Worm (Caenorhabditis elegans) whole organism, L3 larva: ENCODE results near the gene C52D10.3.

Source experiments
- R02D3.7 ChIP-seq: fragments of 150-350 bp; optimal IDR thresholded peaks from 2 replicates; lab custom pipeline; 2014; ENCODE audit warnings: missing biosample characterization, missing genetic modification characterization
- ZK546.5 ChIP-seq: sonication (generic microtip); optimal IDR thresholded peaks from 2 replicates; lab custom pipeline; 2017; ENCODE audit warnings: missing biosample characterization, missing genetic modification characterization
- aly-2 ChIP-seq: fragments of 150-350 bp; optimal IDR thresholded peaks from 2 replicates; lab custom pipeline; 2014; ENCODE audit warnings: missing biosample characterization, missing genetic modification characterization
- ama-1 ChIP-seq: fragments of 150-350 bp; optimal IDR thresholded peaks from 2 replicates; lab custom pipeline; 2018
- ceh-28 ChIP-seq: fragments of 150-350 bp; optimal IDR thresholded peaks from 2 replicates; lab custom pipeline; 2014; ENCODE audit warnings: missing biosample characterization, missing genetic modification reagents, missing genetic modification characterization
- ceh-82 ChIP-seq: fragments of 150-350 bp; optimal IDR thresholded peaks from 2 replicates; lab custom pipeline; 2014; ENCODE audit warnings: missing biosample characterization, missing genetic modification characterization
- ceh-9 ChIP-seq: sonication (generic microtip); optimal IDR thresholded peaks from 2 replicates; lab custom pipeline; 2018; ENCODE audit warnings: missing biosample characterization, missing genetic modification characterization
- daf-12 ChIP-seq: fragments of 150-350 bp; optimal IDR thresholded peaks from 2 replicates; lab custom pipeline; 2014; ENCODE audit warnings: missing biosample characterization, missing genetic modification reagents, missing genetic modification characterization
- egl-27 ChIP-seq: sonication (generic microtip); optimal IDR thresholded peaks from 4 replicates; lab custom pipeline; 2017; ENCODE audit warnings: missing biosample characterization, missing genetic modification reagents, missing genetic modification characterization
- egl-5 ChIP-seq: fragments of 150-350 bp; optimal IDR thresholded peaks from 2 replicates; lab custom pipeline; 2017; ENCODE audit warnings: missing biosample characterization, missing genetic modification reagents, missing genetic modification characterization, inconsistent platforms
- elt-2 ChIP-seq: sonication (generic microtip); optimal IDR thresholded peaks from 2 replicates; lab custom pipeline; 2016; ENCODE audit warnings: missing genetic modification reagents, mild to moderate bottlenecking, missing genetic modification characterization, missing compliant biosample characterization
- elt-3 ChIP-seq, 3 experiments: fragments of 150-350 bp in 1 of 3; sonication (generic microtip) in 2 of 3; optimal IDR thresholded peaks; 2 replicates in 2 of 3; 4 replicates in 1 of 3; lab custom pipeline; 2014 to 2017; ENCODE audit warnings: missing biosample characterization in 3 of 3, missing genetic modification characterization in 3 of 3
- eor-1 ChIP-seq, 2 experiments: fragments of 150-350 bp; optimal IDR thresholded peaks; 2 replicates each; lab custom pipeline; 2014 to 2018; ENCODE audit warnings: missing biosample characterization in 2 of 2, missing genetic modification characterization in 2 of 2
- fkh-10 ChIP-seq: sonication (generic microtip); optimal IDR thresholded peaks from 2 replicates; lab custom pipeline; 2017; ENCODE audit warnings: missing biosample characterization, missing genetic modification reagents, missing genetic modification characterization
- fkh-2 ChIP-seq: fragments of 150-350 bp; optimal IDR thresholded peaks from 2 replicates; lab custom pipeline; 2014; ENCODE audit warnings: missing biosample characterization, missing genetic modification reagents, missing genetic modification characterization
- fos-1 ChIP-seq: fragments of 150-350 bp; optimal IDR thresholded peaks from 2 replicates; lab custom pipeline; 2014; ENCODE audit warnings: missing biosample characterization, missing genetic modification characterization
- hmg-11 ChIP-seq: sonication (generic microtip); optimal IDR thresholded peaks from 2 replicates; lab custom pipeline; 2016; ENCODE audit warnings: missing genetic modification characterization, missing compliant biosample characterization
- jun-1 ChIP-seq: fragments of 150-350 bp; optimal IDR thresholded peaks from 2 replicates; lab custom pipeline; 2014; ENCODE audit warnings: missing biosample characterization, missing genetic modification reagents, missing genetic modification characterization
- lin-15B ChIP-seq: fragments of 150-350 bp; optimal IDR thresholded peaks from 2 replicates; lab custom pipeline; 2014; ENCODE audit warnings: missing biosample characterization, missing genetic modification characterization
- lin-39 ChIP-seq: fragments of 150-350 bp; optimal IDR thresholded peaks from 2 replicates; lab custom pipeline; 2018; ENCODE audit warnings: missing biosample characterization, missing genetic modification reagents, missing genetic modification characterization
- lsy-12 ChIP-seq: sonication (generic microtip); optimal IDR thresholded peaks from 2 replicates; lab custom pipeline; 2016; ENCODE audit warnings: mild to moderate bottlenecking, missing genetic modification characterization, missing compliant biosample characterization
- mml-1 ChIP-seq: fragments of 150-350 bp; sonication (generic microtip); optimal IDR thresholded peaks from 3 replicates; lab custom pipeline; 2014; ENCODE audit warnings: missing biosample characterization, missing genetic modification characterization
- nhr-11 ChIP-seq: fragments of 150-350 bp; optimal IDR thresholded peaks from 2 replicates; lab custom pipeline; 2014; ENCODE audit warnings: missing biosample characterization, missing genetic modification characterization
- nhr-12 ChIP-seq: fragments of 150-350 bp; optimal IDR thresholded peaks from 2 replicates; lab custom pipeline; 2014; ENCODE audit warnings: missing biosample characterization, missing genetic modification characterization
- nhr-237 ChIP-seq: fragments of 150-350 bp; optimal IDR thresholded peaks from 2 replicates; lab custom pipeline; 2014; ENCODE audit warnings: missing biosample characterization, missing genetic modification characterization
- nhr-25 ChIP-seq: sonication (generic microtip); optimal IDR thresholded peaks from 2 replicates; lab custom pipeline; 2017; ENCODE audit warnings: missing biosample characterization, missing genetic modification characterization
- nhr-28 ChIP-seq: fragments of 150-350 bp; optimal IDR thresholded peaks from 2 replicates; lab custom pipeline; 2014; ENCODE audit warnings: missing biosample characterization, missing genetic modification characterization
- nhr-43 ChIP-seq: sonication (generic microtip); optimal IDR thresholded peaks from 2 replicates; lab custom pipeline; 2016; ENCODE audit warnings: mild to moderate bottlenecking, missing genetic modification characterization, missing compliant biosample characterization; ENCODE audit not compliant: poor library complexity, severe bottlenecking
- nhr-67 ChIP-seq: fragments of 150-350 bp; optimal IDR thresholded peaks from 2 replicates; lab custom pipeline; 2014; ENCODE audit warnings: missing biosample characterization, missing genetic modification characterization
- nhr-76 ChIP-seq: fragments of 150-350 bp; sonication (generic microtip); optimal IDR thresholded peaks from 5 replicates; lab custom pipeline; 2014; ENCODE audit warnings: missing biosample characterization, missing genetic modification characterization
- nhr-77 ChIP-seq: fragments of 150-350 bp; optimal IDR thresholded peaks from 2 replicates; lab custom pipeline; 2014; ENCODE audit warnings: missing biosample characterization, missing genetic modification characterization
- pha-4 ChIP-seq: fragments of 150-350 bp; optimal IDR thresholded peaks from 2 replicates; lab custom pipeline; 2014; ENCODE audit warnings: missing biosample characterization, missing genetic modification reagents, missing genetic modification characterization
- pqm-1 ChIP-seq: fragments of 150-350 bp; optimal IDR thresholded peaks from 2 replicates; lab custom pipeline; 2017; ENCODE audit warnings: missing biosample characterization, missing genetic modification characterization, inconsistent platforms
- sea-2 ChIP-seq: fragments of 150-350 bp; sonication (generic microtip); optimal IDR thresholded peaks from 4 replicates; lab custom pipeline; 2014; ENCODE audit warnings: missing biosample characterization, missing genetic modification reagents, missing genetic modification characterization
- snpc-4 ChIP-seq: fragments of 150-350 bp; optimal IDR thresholded peaks from 2 replicates; lab custom pipeline; 2014; ENCODE audit warnings: missing biosample characterization, missing genetic modification characterization
- unc-62 ChIP-seq: fragments of 150-350 bp; sonication (generic microtip); optimal IDR thresholded peaks from 4 replicates; lab custom pipeline; 2014; ENCODE audit warnings: missing biosample characterization, missing genetic modification reagents, missing genetic modification characterization
- ztf-11 ChIP-seq: fragments of 150-350 bp; optimal IDR thresholded peaks from 2 replicates; lab custom pipeline; 2014; ENCODE audit warnings: missing biosample characterization, missing genetic modification characterization
- ztf-4 ChIP-seq: fragments of 150-350 bp; optimal IDR thresholded peaks from 2 replicates; lab custom pipeline; 2014; ENCODE audit warnings: missing biosample characterization, missing genetic modification characterization

C52D10.3 gene

ce11 chrIV:17183032-17183608 is 6.8 kb downstream of the C52D10.3 start:
- no peak for TF ChIP-seq snpc-4 (tag; lab: Kevin White, UChicago)
- TF ChIP-seq egl-27 (tag; lab: Kevin White, UChicago): no peak
- TF ChIP-seq nhr-11: no peak
- TF ChIP-seq jun-1 (tag; lab: Kevin White, UChicago): no peak
- no peak for TF ChIP-seq elt-3 (tag; optimal IDR thresholded peaks at IDR 0.05; lab: Kevin White, UChicago)
- no peak for TF ChIP-seq pha-4 (tag; lab: Kevin White, UChicago)
- no peak for TF ChIP-seq nhr-28
- no peak for TF ChIP-seq eor-1 (tag; optimal IDR thresholded peaks at IDR 0.05; lab: Kevin White, UChicago)

ce11 chrIV:17183629-17184028 is 7.4 kb downstream of the C52D10.3 start, which contains the start of gene col-138:
col-138 (minus strand) TSS chrIV:17183729.
- TF ChIP-seq daf-12 (tag; lab: Kevin White, UChicago) (no peak), nhr-25 (no peak), nhr-67 (tag; lab: Kevin White, UChicago) (no peak), hmg-11 (tag; lab: Kevin White, UChicago) (no peak), nhr-43 (tag; lab: Kevin White, UChicago) (no peak), ama-1 (lab: Kevin White, UChicago) (no peak), lsy-12 (tag; lab: Kevin White, UChicago) (no peak), nhr-11 (no peak), R02D3.7 (no peak), fkh-10 (no peak), snpc-4 (tag; lab: Kevin White, UChicago) (no peak), nhr-77 (tag; lab: Kevin White, UChicago) (no peak), unc-62 (no peak), nhr-12 (no peak), nhr-28 (no peak), lin-15B (no peak), nhr-76 (tag; lab: Kevin White, UChicago) (no peak)

- TF ChIP-seq fkh-2 (tag; lab: Kevin White, UChicago) (no peak), ceh-82 (no peak), elt-3 (tag; optimal IDR thresholded peaks at IDR 0.05; lab: Kevin White, UChicago) (no peak), elt-2 (tag; lab: Kevin White, UChicago) (no peak), pqm-1 (no peak), egl-27 (tag; lab: Kevin White, UChicago) (no peak), nhr-12 (no peak), lin-39 (tag; lab: Kevin White, UChicago) (no peak), R02D3.7 (no peak), lsy-12 (tag; lab: Kevin White, UChicago) (no peak), fos-1 (tag; lab: Kevin White, UChicago) (no peak), pha-4 (tag; lab: Kevin White, UChicago) (no peak), lin-15B (no peak), daf-12 (tag; lab: Kevin White, UChicago) (no peak), ztf-4 (tag; lab: Kevin White, UChicago) (no peak), ceh-28 (tag; lab: Kevin White, UChicago) (no peak)
Measured at ce11 chrIV:17189193-17189592, 12.9 kb downstream of the C52D10.3 start.

- no peak for TF ChIP-seq lin-39 (tag; lab: Kevin White, UChicago)
- TF ChIP-seq egl-5 (tag; lab: Kevin White, UChicago): no peak
- no peak for TF ChIP-seq sea-2 (GFP tag; lab: Kevin White, UChicago)
- TF ChIP-seq egl-27 (tag; lab: Kevin White, UChicago): no peak
- TF ChIP-seq mml-1 (tag; lab: Kevin White, UChicago): no peak
- no peak for TF ChIP-seq nhr-28
- no peak for TF ChIP-seq ceh-9 (tag; lab: Kevin White, UChicago)
- no peak for TF ChIP-seq lin-15B
- no peak for TF ChIP-seq aly-2 (tag; lab: Kevin White, UChicago)
- no peak for TF ChIP-seq nhr-237 (tag; lab: Kevin White, UChicago)
- no peak for TF ChIP-seq eor-1 (tag; optimal IDR thresholded peaks at IDR 0.05; lab: Kevin White, UChicago)
- TF ChIP-seq ceh-82: no peak
- no peak for TF ChIP-seq fkh-10
- no peak for TF ChIP-seq ZK546.5 (tag; lab: Kevin White, UChicago)
- no peak for TF ChIP-seq nhr-67 (tag; lab: Kevin White, UChicago)
- no peak for TF ChIP-seq nhr-25
- TF ChIP-seq ztf-11 (tag; lab: Kevin White, UChicago): no peak
- no peak for TF ChIP-seq ama-1 (lab: Kevin White, UChicago)
Measured at ce11 chrIV:17191791-17192190, 15.5 kb downstream of the C52D10.3 start, which contains the start of gene flp-17. flp-17 (minus strand) TSS chrIV:17191891.
